Fruit fly (Drosophila melanogaster) whole organism: ENCODE results near the gene Ttc1.

Experiments
- CG8478 ChIP-seq: fragments of >200 bp; optimal IDR thresholded peaks from 2 replicates; lab custom pipeline; 2018; ENCODE audit warnings: inconsistent platforms
- psq ChIP-seq: fragments of >200 bp; optimal IDR thresholded peaks from 2 replicates; lab custom pipeline; 2017
- usp ChIP-seq: fragments of >200 bp; optimal IDR thresholded peaks from 2 replicates; lab custom pipeline; 2017; ENCODE audit warnings: missing biosample characterization, missing genetic modification characterization, mixed read lengths

dm6 chr3R:16406618-16407017 is 36.2 kb downstream of the Ttc1 start:
- no peak for TF ChIP-seq psq (lab: Kevin White, UChicago)
- no peak for TF ChIP-seq CG8478 (lab: Kevin White, UChicago)
- no peak for TF ChIP-seq usp (GFP tag; lab: Kevin White, UChicago)
